Fruit fly (Drosophila melanogaster): Measurements from ENCODE around the gene CG6769.

dm6 chrX:17820252-17820651, 40.5 kb upstream of the CG6769 start:
- TF ChIP-seq chm (GFP tag; IDR thresholded peaks at IDR 0.05) (no peak), ranshi (GFP tag; IDR thresholded peaks at IDR 0.05) (no peak), caup (GFP tag; optimal IDR thresholded peaks at IDR 0.05; ENCODE audit: severe bottlenecking) (no peak), CG6689 (GFP tag; IDR thresholded peaks at IDR 0.05) (no peak), Jarid2 (GFP tag; optimal IDR thresholded peaks at IDR 0.05) (no peak), CG1233 (GFP tag; optimal IDR thresholded peaks at IDR 0.05) (no peak), CG33213 (GFP tag; optimal IDR thresholded peaks at IDR 0.05) (peak; percentile 10), CG1792 (GFP tag; optimal IDR thresholded peaks at IDR 0.05) (no peak), Hmr (GFP tag; optimal IDR thresholded peaks at IDR 0.05) (peak; percentile 45), NC2β (GFP tag; optimal IDR thresholded peaks at IDR 0.05) (no peak), CG12236 (GFP tag; optimal IDR thresholded peaks at IDR 0.05) (no peak), sens-2 (GFP tag; IDR thresholded peaks at IDR 0.05) (no peak)

Measured in whole organism, embryonic.